Worm (Caenorhabditis elegans): ENCODE results near the gene F38B6.6.

The F38B6.6 gene

DNA sequence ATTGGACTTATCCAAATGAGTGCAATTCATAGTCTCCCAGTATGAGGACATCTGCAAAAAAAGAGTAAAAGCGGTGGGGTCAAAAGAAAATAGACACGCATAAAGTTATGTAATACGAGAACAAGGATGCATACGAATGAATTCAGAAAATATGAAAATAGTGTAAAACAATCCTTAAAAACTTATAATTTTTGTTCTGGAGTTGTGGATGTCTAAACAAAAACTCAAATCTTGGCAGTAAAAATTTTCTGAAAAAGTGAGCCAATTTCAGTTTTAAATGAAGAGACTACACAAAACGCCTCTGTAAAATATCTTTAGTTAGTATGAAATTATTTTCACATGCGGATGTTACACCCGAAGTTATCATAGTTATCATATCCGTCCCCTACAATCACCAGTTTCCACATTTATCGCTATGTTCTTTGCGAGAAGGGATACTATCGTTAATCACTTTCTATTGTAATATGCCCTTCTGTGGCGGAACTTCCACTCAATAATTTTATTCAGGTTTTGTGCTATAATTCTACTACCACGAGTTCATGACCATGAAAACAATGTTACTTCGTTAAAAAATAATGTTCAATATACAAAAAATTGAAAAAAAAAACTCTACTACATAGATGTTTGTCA is 49.2 kb downstream of the F38B6.6 start, which contains the start of gene nhr-120:
Gene nhr-120 (minus strand): TSS at position 51 of the 630 bp plus-strand sequence.
- peak; percentile 49 for TF ChIP-seq aha-1 (tag)
- no peak for TF ChIP-seq madf-9 (GFP tag; conservative IDR thresholded peaks at IDR 0.05)

DNA sequence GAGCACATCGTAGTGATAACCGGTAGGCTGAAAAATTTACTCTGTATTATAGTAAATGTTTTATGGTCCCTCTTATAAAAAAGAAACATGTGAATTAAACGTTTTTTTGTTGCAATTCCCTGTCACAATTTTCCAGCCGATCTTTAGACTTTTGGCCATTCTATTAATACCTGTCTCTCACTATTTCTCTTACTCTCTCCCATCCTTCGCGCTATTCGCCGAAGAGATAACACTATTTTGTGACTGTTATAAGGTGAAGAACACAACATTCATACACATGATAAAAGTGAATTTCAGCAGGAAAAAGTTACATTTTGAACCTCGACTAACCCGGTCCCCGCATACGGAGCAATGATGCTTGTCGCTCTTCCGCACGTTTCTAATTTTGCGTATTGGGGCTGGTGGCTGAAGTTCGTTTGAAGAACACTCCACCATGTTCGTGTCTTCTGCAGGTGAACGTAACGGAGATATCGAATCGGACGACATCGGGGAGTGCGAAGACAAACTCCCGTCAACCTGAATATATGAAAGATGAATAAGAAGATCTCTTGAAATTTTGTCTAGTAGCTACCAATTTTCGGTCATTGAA is 50.8 kb downstream of the F38B6.6 start:
- TF ChIP-seq hlh-11 (tag; optimal IDR thresholded peaks at IDR 0.05) (peak; percentile 76), ceh-28 (tag; optimal IDR thresholded peaks at IDR 0.05) (no peak), dmd-6 (GFP tag; IDR thresholded peaks at IDR 0.05) (peak; percentile 89), nhr-6 (tag; optimal IDR thresholded peaks at IDR 0.05) (no peak), zip-11 (GFP tag; IDR thresholded peaks at IDR 0.05) (no peak), ceh-82 (tag; optimal IDR thresholded peaks at IDR 0.05) (no peak), daf-16 (GFP tag; optimal IDR thresholded peaks at IDR 0.05) (no peak), daf-16 (tag; optimal IDR thresholded peaks at IDR 0.05) (peak; percentile 41), nhr-25 (tag; optimal IDR thresholded peaks at IDR 0.05; ENCODE audit: borderline replicate concordance, insufficient read depth) (peak; percentile 41), duxl-1 (tag; optimal IDR thresholded peaks at IDR 0.05; ENCODE audit: poor library complexity) (no peak), nhr-102 (tag; optimal IDR thresholded peaks at IDR 0.05) (peak; percentile 58), unc-62 (GFP tag; optimal IDR thresholded peaks at IDR 0.05 in 1 of 2) (peak in 1 of 2 experiments; percentile 72), unc-62 (tag; optimal IDR thresholded peaks at IDR 0.05) (no peak), daf-19 (GFP tag; conservative IDR thresholded peaks at IDR 0.05) (no peak), nhr-48 (tag; optimal IDR thresholded peaks at IDR 0.05) (peak; percentile 4), jun-1 (tag; optimal IDR thresholded peaks at IDR 0.05) (no peak), madf-9 (GFP tag; conservative IDR thresholded peaks at IDR 0.05) (no peak), nhr-42 (GFP tag; IDR thresholded peaks at IDR 0.05) (no peak), nhr-77 (tag; optimal IDR thresholded peaks at IDR 0.05) (peak; percentile 22), hmg-1.1 (GFP tag; IDR thresholded peaks at IDR 0.05) (no peak), zip-2 (tag; optimal IDR thresholded peaks at IDR 0.05) (no peak), F37D6.2 (tag; optimal IDR thresholded peaks at IDR 0.05) (no peak), hif-1 (tag; optimal IDR thresholded peaks at IDR 0.05) (no peak), nhr-41 (GFP tag; IDR thresholded peaks at IDR 0.05) (no peak), ZK546.5 (tag; optimal IDR thresholded peaks at IDR 0.05) (no peak), mep-1 (tag; optimal IDR thresholded peaks at IDR 0.05) (peak; percentile 42), F26F4.8 (GFP tag; conservative IDR thresholded peaks at IDR 0.05) (no peak), dve-1 (tag; optimal IDR thresholded peaks at IDR 0.05; ENCODE audit: insufficient read depth) (peak; percentile 53), T20F7.1 (GFP tag; optimal IDR thresholded peaks at IDR 0.05) (no peak), attf-4 (tag; optimal IDR thresholded peaks at IDR 0.05) (no peak), nhr-11 (tag; optimal IDR thresholded peaks at IDR 0.05) (no peak), nhr-28 (tag; optimal IDR thresholded peaks at IDR 0.05) (peak; percentile 94), tra-1 (GFP tag; IDR thresholded peaks at IDR 0.05) (no peak), tag-97 (GFP tag; IDR thresholded peaks at IDR 0.05) (no peak), aha-1 (tag) (peak; percentile 63), lim-7 (GFP tag; IDR thresholded peaks at IDR 0.05) (no peak), zfp-3 (GFP tag; conservative IDR thresholded peaks at IDR 0.05) (no peak), daf-8 (GFP tag; IDR thresholded peaks at IDR 0.05) (no peak), mxl-3 (GFP tag; optimal IDR thresholded peaks at IDR 0.05) (peak; percentile 71), gei-8 (GFP tag; optimal IDR thresholded peaks at IDR 0.05) (no peak), zfp-2 (tag; optimal IDR thresholded peaks at IDR 0.05) (no peak), php-3 (GFP tag; IDR thresholded peaks at IDR 0.05) (no peak), pqm-1 (tag; optimal IDR thresholded peaks at IDR 0.05) (peak; percentile 85), lin-13 (GFP tag; optimal IDR thresholded peaks at IDR 0.05) (peak; percentile 18), ceh-32 (tag; optimal IDR thresholded peaks at IDR 0.05; ENCODE audit: poor library complexity) (no peak), Y105C5A.15 (GFP tag; IDR thresholded peaks at IDR 0.05) (no peak), lin-1 (GFP tag; IDR thresholded peaks at IDR 0.05) (no peak), mdl-1 (tag; optimal IDR thresholded peaks at IDR 0.05) (peak in 1 of 2 experiments; percentile 61)

All from whole organism, L4 larva.